Worm (Caenorhabditis elegans): ENCODE data around the gene F41C6.7.

F41C6.7 gene

DNA sequence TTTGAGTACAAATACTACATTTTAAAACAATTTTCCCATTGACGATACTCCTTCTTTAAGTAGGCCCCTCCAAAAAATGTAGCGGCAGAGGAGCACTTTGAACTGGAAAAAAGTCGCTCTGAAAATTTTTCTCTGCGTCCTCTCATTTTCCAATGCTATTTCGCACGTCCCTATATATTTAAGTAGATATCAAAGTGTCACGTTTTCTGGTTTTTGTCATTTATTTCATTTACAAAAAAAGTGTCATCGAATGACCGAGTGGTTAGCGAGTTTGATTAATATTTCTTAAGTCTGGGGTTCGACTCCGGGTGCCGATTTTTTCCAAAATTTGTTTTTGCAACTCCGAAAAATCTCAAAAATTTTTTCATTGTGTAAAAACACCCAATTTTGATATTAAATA, 18.2 kb downstream of the F41C6.7 start:
- TF ChIP-seq lin-13 (GFP tag; optimal IDR thresholded peaks at IDR 0.05) (no peak), fkh-10 (GFP tag; optimal IDR thresholded peaks at IDR 0.05) (no peak), nhr-77 (tag; optimal IDR thresholded peaks at IDR 0.05) (no peak), nhr-19 (GFP tag; conservative IDR thresholded peaks at IDR 0.05) (no peak), ceh-82 (tag; optimal IDR thresholded peaks at IDR 0.05) (no peak), alr-1 (tag; optimal IDR thresholded peaks at IDR 0.05; ENCODE audit: borderline replicate concordance) (no peak), vab-15 (tag; optimal IDR thresholded peaks at IDR 0.05) (no peak), nhr-28 (tag; optimal IDR thresholded peaks at IDR 0.05) (no peak), ces-1 (GFP tag; optimal IDR thresholded peaks at IDR 0.05) (no peak)

DNA sequence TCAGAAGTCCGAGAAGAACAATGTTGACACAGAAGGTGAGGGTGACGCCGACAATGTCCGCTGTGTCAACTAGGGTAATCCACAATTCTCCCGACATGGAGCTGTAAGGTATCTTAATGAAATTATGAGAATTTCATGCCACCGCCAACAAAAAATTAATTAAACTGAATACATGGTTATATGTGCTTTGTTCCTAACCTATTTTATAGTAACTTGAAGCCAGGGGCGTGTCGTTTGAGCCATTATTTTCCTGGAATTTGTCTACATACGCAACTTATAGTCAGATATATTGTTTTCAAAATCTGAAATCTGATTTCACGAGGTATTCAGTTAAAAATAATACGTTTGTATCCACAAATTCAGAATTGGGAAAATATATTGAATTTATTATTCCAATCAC, 19.2 kb downstream of the F41C6.7 start, which contains the start of gene odr-10:
TSS of gene odr-10 (minus strand) at position 101 of the 400 bp plus-strand sequence.
- TF ChIP-seq ztf-11 (tag; optimal IDR thresholded peaks at IDR 0.05) (no peak), fos-1 (tag; optimal IDR thresholded peaks at IDR 0.05) (no peak), lin-35 (GFP tag; optimal IDR thresholded peaks at IDR 0.05) (no peak), fkh-8 (tag; optimal IDR thresholded peaks at IDR 0.05) (peak; percentile 31), lin-39 (tag; optimal IDR thresholded peaks at IDR 0.05) (no peak), aly-2 (tag; optimal IDR thresholded peaks at IDR 0.05) (no peak)

DNA sequence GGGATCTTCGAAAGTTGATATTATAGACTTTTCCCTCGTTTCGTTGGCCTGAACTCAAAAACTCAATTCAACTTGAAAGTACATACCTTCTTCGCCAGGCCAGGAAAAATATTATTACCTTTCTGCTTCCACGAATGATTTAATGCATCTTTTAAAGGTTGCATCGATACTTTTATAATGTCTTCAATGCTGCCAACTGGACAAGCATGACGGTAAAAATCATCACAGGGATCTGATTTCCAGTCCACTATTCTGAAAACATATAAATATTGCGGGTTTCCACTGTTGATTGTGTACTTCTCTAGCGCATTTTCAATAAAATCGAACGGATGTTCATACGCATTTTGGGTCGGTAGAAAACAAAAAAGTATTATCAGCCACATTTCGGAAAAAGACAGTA, 22.0 kb downstream of the F41C6.7 start, which contains the start of gene nep-4:
TSS of gene nep-4 (minus strand) at position 393 of the 400 bp plus-strand sequence.
- TF ChIP-seq dpl-1 (GFP tag; optimal IDR thresholded peaks at IDR 0.05) (no peak), elt-3 (tag; optimal IDR thresholded peaks at IDR 0.05) (no peak), nhr-47 (tag; optimal IDR thresholded peaks at IDR 0.05) (no peak), grh-1 (GFP tag; IDR thresholded peaks at IDR 0.05) (no peak), mef-2 (tag; optimal IDR thresholded peaks at IDR 0.05) (no peak), skn-1 (tag; optimal IDR thresholded peaks at IDR 0.05) (no peak), irx-1 (tag; optimal IDR thresholded peaks at IDR 0.05) (no peak), efl-3 (GFP tag; optimal IDR thresholded peaks at IDR 0.05) (no peak), tlp-1 (tag; optimal IDR thresholded peaks at IDR 0.05) (no peak), unc-98 (GFP tag; IDR thresholded peaks at IDR 0.05) (no peak), swsn-7 (tag; optimal IDR thresholded peaks at IDR 0.05) (no peak), ztf-4 (tag; optimal IDR thresholded peaks at IDR 0.05) (no peak), nhr-19 (GFP tag; conservative IDR thresholded peaks at IDR 0.05) (no peak), Y116A8C.19 (tag; optimal IDR thresholded peaks at IDR 0.05; ENCODE audit: borderline replicate concordance) (no peak), lin-39 (tag; optimal IDR thresholded peaks at IDR 0.05) (no peak), unc-30 (tag; optimal IDR thresholded peaks at IDR 0.05) (no peak), ceh-8 (GFP tag; optimal IDR thresholded peaks at IDR 0.05) (no peak), nhr-84 (tag; optimal IDR thresholded peaks at IDR 0.05) (no peak)

DNA sequence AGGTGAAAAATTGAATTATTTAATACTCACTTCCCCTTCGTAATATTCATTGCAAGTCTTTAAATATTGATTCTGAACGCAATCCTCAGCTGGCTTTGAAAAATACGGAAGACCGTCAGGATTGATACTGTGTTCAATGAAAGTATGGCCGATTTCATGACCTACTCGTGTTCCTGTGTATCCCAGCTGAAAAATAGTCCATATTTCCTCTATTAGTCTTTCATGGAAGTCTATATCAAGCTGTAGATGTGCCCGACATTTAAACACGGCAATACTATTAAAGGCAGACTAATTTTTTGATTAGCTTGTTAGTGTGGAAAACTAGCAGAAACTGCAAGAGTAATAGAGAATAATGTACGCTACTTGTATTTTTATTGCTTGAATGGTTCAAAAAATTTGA, 23.5 kb downstream of the F41C6.7 start:
- TF ChIP-seq C04F5.9 (tag; optimal IDR thresholded peaks at IDR 0.05) (no peak), elt-2 (tag; optimal IDR thresholded peaks at IDR 0.05) (no peak), lin-35 (GFP tag; optimal IDR thresholded peaks at IDR 0.05) (no peak), snu-23 (GFP tag; optimal IDR thresholded peaks at IDR 0.05) (no peak)

DNA sequence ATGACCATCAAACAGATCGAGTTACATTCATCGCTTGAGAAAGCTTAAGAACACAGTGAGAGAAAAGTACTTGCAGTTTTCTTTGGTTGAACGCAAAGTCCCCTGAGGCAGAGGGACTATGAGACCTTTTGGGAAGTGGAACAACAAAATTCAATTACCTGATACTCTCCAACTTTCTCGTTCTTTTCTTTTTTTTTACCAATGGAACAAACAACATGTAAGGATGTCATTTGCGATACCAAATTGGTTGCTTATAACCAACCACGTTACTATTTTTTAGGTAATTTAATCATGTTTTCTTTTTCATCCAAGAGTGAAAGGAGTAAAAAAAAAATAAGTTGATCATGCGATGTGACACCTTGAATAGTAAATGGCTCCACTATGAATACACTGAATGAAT, 28.3 kb downstream of the F41C6.7 start:
- TF ChIP-seq elt-2 (tag; optimal IDR thresholded peaks at IDR 0.05) = no peak
- peak; percentile 5 for TF ChIP-seq nhr-71 (tag; optimal IDR thresholded peaks at IDR 0.05)
- no peak for TF ChIP-seq pag-3 (tag; optimal IDR thresholded peaks at IDR 0.05; ENCODE audit: borderline replicate concordance, insufficient read depth)
- TF ChIP-seq hlh-4 (tag; optimal IDR thresholded peaks at IDR 0.05) = no peak
- TF ChIP-seq fkh-10 (GFP tag; optimal IDR thresholded peaks at IDR 0.05) = peak; percentile 45
- no peak for TF ChIP-seq snpc-4 (tag; optimal IDR thresholded peaks at IDR 0.05)
- TF ChIP-seq tbx-2 (tag; optimal IDR thresholded peaks at IDR 0.05) = peak; percentile 59
- TF ChIP-seq lin-14 (GFP tag; optimal IDR thresholded peaks at IDR 0.05) = peak; percentile 71
- no peak for TF ChIP-seq ceh-90 (tag; optimal IDR thresholded peaks at IDR 0.05)
- no peak for TF ChIP-seq aly-2 (tag; optimal IDR thresholded peaks at IDR 0.05)
- TF ChIP-seq dsc-1 (tag; optimal IDR thresholded peaks at IDR 0.05) = no peak
- peak; percentile 0 for TF ChIP-seq unc-86 (tag; optimal IDR thresholded peaks at IDR 0.05)
